Fruit fly (Drosophila melanogaster) whole organism, embryonic: ENCODE data around the gene CG12768.
A peak's percentile ranks its signal among the peaks of the same experiment; 100 is the strongest.

ENCODE experiments used
- Atf-2 ChIP-seq: fragments of 200-800 bp; sonication (Bioruptor generic); optimal IDR thresholded peaks from 2 replicates; lab custom pipeline; 2016; ENCODE audit warnings: missing biosample characterization, missing genetic modification characterization
- BEAF-32 ChIP-seq: fragments of 200-800 bp; sonication (Bioruptor generic); optimal IDR thresholded peaks from 3 replicates; lab custom pipeline; 2017; ENCODE audit warnings: missing biosample characterization, missing genetic modification characterization, mild to moderate bottlenecking, moderate library complexity, missing genetic modification reagents
- CG10321 ChIP-seq: fragments of 200-800 bp; sonication (Bioruptor generic); IDR thresholded peaks from 2 replicates; pipeline ENCODE4 v1.3.6; 2022; ENCODE audit warnings: missing biosample characterization, missing genetic modification characterization
- CG1233 ChIP-seq: fragments of 200-800 bp; sonication (Bioruptor generic); optimal IDR thresholded peaks from 4 replicates; lab custom pipeline; 2018; ENCODE audit warnings: missing biosample characterization, mild to moderate bottlenecking, missing genetic modification characterization
- CG13894 ChIP-seq: fragments of 200-800 bp; sonication (Bioruptor generic); optimal IDR thresholded peaks from 3 replicates; lab custom pipeline; 2018; ENCODE audit warnings: missing biosample characterization, mild to moderate bottlenecking, missing genetic modification characterization, moderate library complexity
- CG15011 ChIP-seq: fragments of 200-800 bp; sonication (Bioruptor generic); optimal IDR thresholded peaks from 3 replicates; lab custom pipeline; 2018; ENCODE audit warnings: missing biosample characterization, mild to moderate bottlenecking, missing genetic modification characterization
- CG2129 ChIP-seq: fragments of 200-800 bp; sonication (Bioruptor generic); IDR thresholded peaks from 2 replicates; pipeline ENCODE4 v1.3.6; 2022; ENCODE audit warnings: missing biosample characterization, missing genetic modification characterization; ENCODE audit not compliant: partially characterized antibody
- CG2889 ChIP-seq: fragments of 200-800 bp; sonication (Bioruptor generic); IDR thresholded peaks from 3 replicates; pipeline ENCODE4 v1.3.6; 2022; ENCODE audit warnings: missing biosample characterization, missing genetic modification characterization
- CG33213 ChIP-seq: fragments of 200-800 bp; sonication (Bioruptor generic); optimal IDR thresholded peaks from 3 replicates; lab custom pipeline; 2016; ENCODE audit warnings: missing biosample characterization, missing genetic modification characterization
- CG4282 ChIP-seq: fragments of 200-800 bp; sonication (Bioruptor generic); optimal IDR thresholded peaks from 2 replicates; lab custom pipeline; 2016; ENCODE audit warnings: missing biosample characterization, missing genetic modification characterization
- CG5245 ChIP-seq: fragments of 200-800 bp; sonication (Bioruptor generic); optimal IDR thresholded peaks from 3 replicates; lab custom pipeline; 2016; ENCODE audit warnings: missing biosample characterization, missing genetic modification characterization
- CG9876 ChIP-seq: fragments of 200-800 bp; sonication (Bioruptor generic); optimal IDR thresholded peaks from 2 replicates; lab custom pipeline; 2016; ENCODE audit warnings: missing biosample characterization, missing genetic modification characterization
- D ChIP-seq, 2 experiments: fragments of 200-800 bp in 1 of 2; fragments of >200 bp in 1 of 2; sonication (Bioruptor generic) in 1 of 2; optimal IDR thresholded peaks; 2 replicates in 1 of 2; 3 replicates in 1 of 2; lab custom pipeline; 2017; ENCODE audit warnings: mild to moderate bottlenecking in 1 of 2, missing biosample characterization in 1 of 2, missing genetic modification characterization in 1 of 2, missing genetic modification reagents in 1 of 2
- Dek ChIP-seq: fragments of 200-800 bp; sonication (Bioruptor generic); optimal IDR thresholded peaks from 3 replicates; lab custom pipeline; 2019; ENCODE audit warnings: missing biosample characterization, mild to moderate bottlenecking, missing genetic modification characterization, moderate library complexity
- Dfd ChIP-seq, 2 experiments: fragments of >200 bp; optimal IDR thresholded peaks; 2 replicates each; lab custom pipeline; 2017; ENCODE audit warnings: missing biosample characterization in 2 of 2, missing genetic modification characterization in 2 of 2
- Dip3 ChIP-seq: fragments of 200-800 bp; sonication (Bioruptor generic); optimal IDR thresholded peaks from 3 replicates; lab custom pipeline; 2016; ENCODE audit warnings: missing biosample characterization, missing genetic modification characterization
- Doc2 ChIP-seq: fragments of 200-800 bp; sonication (Bioruptor generic); IDR thresholded peaks from 2 replicates; pipeline ENCODE4 v1.3.6; 2022; ENCODE audit warnings: missing biosample characterization, missing genetic modification characterization
- Dp ChIP-seq: fragments of 200-800 bp; sonication (Bioruptor generic); optimal IDR thresholded peaks from 2 replicates; lab custom pipeline; 2018; ENCODE audit warnings: missing biosample characterization, mild to moderate bottlenecking, missing genetic modification characterization, moderate library complexity
- E2f1 ChIP-seq: fragments of 200-800 bp; sonication (Bioruptor generic); IDR thresholded peaks from 2 replicates; pipeline ENCODE4 v1.3.6; 2022; ENCODE audit warnings: missing biosample characterization, missing genetic modification characterization
- Fer1 ChIP-seq: fragments of 200-800 bp; sonication (Bioruptor generic); optimal IDR thresholded peaks from 2 replicates; lab custom pipeline; 2017; ENCODE audit warnings: missing biosample characterization, mild to moderate bottlenecking, missing genetic modification characterization
- HLHmδ ChIP-seq: fragments of 200-800 bp; sonication (Bioruptor generic); optimal IDR thresholded peaks from 2 replicates; lab custom pipeline; 2018; ENCODE audit warnings: missing biosample characterization, mild to moderate bottlenecking, missing genetic modification characterization, moderate library complexity
- Max ChIP-seq: fragments of 200-800 bp; sonication (Bioruptor generic); optimal IDR thresholded peaks from 2 replicates; lab custom pipeline; 2016; ENCODE audit warnings: missing biosample characterization, mild to moderate bottlenecking, missing genetic modification characterization
- NC2α ChIP-seq: fragments of 200-800 bp; sonication (Bioruptor generic); optimal IDR thresholded peaks from 2 replicates; lab custom pipeline; 2016; ENCODE audit warnings: missing biosample characterization, missing genetic modification characterization
- NC2β ChIP-seq: fragments of 200-800 bp; sonication (Bioruptor generic); optimal IDR thresholded peaks from 2 replicates; lab custom pipeline; 2016; ENCODE audit warnings: missing biosample characterization, missing genetic modification characterization
- NFAT ChIP-seq: fragments of 200-800 bp; sonication (Bioruptor generic); IDR thresholded peaks from 2 replicates; pipeline ENCODE4 v1.3.6; 2022; ENCODE audit warnings: missing biosample characterization, missing genetic modification characterization
- NK7.1 ChIP-seq: fragments of 200-800 bp; sonication (Bioruptor generic); optimal IDR thresholded peaks from 3 replicates; lab custom pipeline; 2016; ENCODE audit warnings: missing biosample characterization, missing genetic modification characterization
- Nf-YB ChIP-seq: fragments of 200-800 bp; sonication (Bioruptor generic); optimal IDR thresholded peaks from 3 replicates; lab custom pipeline; 2019; ENCODE audit warnings: missing biosample characterization, mild to moderate bottlenecking, missing genetic modification characterization, moderate library complexity
- NfI ChIP-seq: fragments of 200-800 bp; sonication (Bioruptor generic); optimal IDR thresholded peaks from 3 replicates; lab custom pipeline; 2018; ENCODE audit warnings: missing biosample characterization, mild to moderate bottlenecking, missing genetic modification characterization, moderate library complexity
- PHDP ChIP-seq: fragments of 200-800 bp; sonication (Bioruptor generic); optimal IDR thresholded peaks from 3 replicates; lab custom pipeline; 2018; ENCODE audit warnings: missing biosample characterization, mild to moderate bottlenecking, missing genetic modification characterization, moderate library complexity
- Spps ChIP-seq: fragments of 200-800 bp; sonication (Bioruptor generic); optimal IDR thresholded peaks from 2 replicates; lab custom pipeline; 2018; ENCODE audit warnings: missing biosample characterization, mild to moderate bottlenecking, missing genetic modification characterization
- ase ChIP-seq: fragments of 200-800 bp; sonication (Bioruptor generic); IDR thresholded peaks from 3 replicates; pipeline ENCODE4 v1.3.6; 2022; ENCODE audit warnings: missing biosample characterization, missing genetic modification characterization
- bcd ChIP-seq: fragments of 200-800 bp; sonication (Bioruptor generic); optimal IDR thresholded peaks from 2 replicates; lab custom pipeline; 2017; ENCODE audit warnings: missing biosample characterization, mild to moderate bottlenecking, missing genetic modification characterization
- da ChIP-seq: fragments of 200-800 bp; sonication (Bioruptor generic); optimal IDR thresholded peaks from 2 replicates; lab custom pipeline; 2016; ENCODE audit warnings: missing biosample characterization, missing genetic modification characterization
- dmrt11E ChIP-seq: fragments of 200-800 bp; sonication (Bioruptor generic); optimal IDR thresholded peaks from 3 replicates; lab custom pipeline; 2018; ENCODE audit warnings: missing biosample characterization, mild to moderate bottlenecking, missing genetic modification characterization, moderate library complexity
- en ChIP-seq: fragments of 200-800 bp; sonication (Bioruptor generic); optimal IDR thresholded peaks from 2 replicates; lab custom pipeline; 2016; ENCODE audit warnings: missing biosample characterization, missing genetic modification characterization
- fru ChIP-seq: fragments of >200 bp; optimal IDR thresholded peaks from 2 replicates; lab custom pipeline; 2017
- gsb-n ChIP-seq: fragments of 200-800 bp; sonication (Bioruptor generic); optimal IDR thresholded peaks from 3 replicates; lab custom pipeline; 2018; ENCODE audit warnings: missing biosample characterization, mild to moderate bottlenecking, missing genetic modification characterization
- hkb ChIP-seq, 2 experiments: fragments of 200-800 bp in 1 of 2; fragments of >200 bp in 1 of 2; sonication (Bioruptor generic) in 1 of 2; IDR thresholded peaks in 1 of 2; optimal IDR thresholded peaks in 1 of 2; 2 replicates each; pipeline versions ENCODE4 v1.3.6 to Lab custom; 2017 to 2022; ENCODE audit warnings: missing biosample characterization in 1 of 2, missing genetic modification characterization in 1 of 2
- insv ChIP-seq, 2 experiments: fragments of 200-800 bp; sonication (Bioruptor generic); optimal IDR thresholded peaks; 3 replicates each; lab custom pipeline; 2016 to 2018; ENCODE audit warnings: missing biosample characterization in 2 of 2, missing genetic modification characterization in 2 of 2
- inv ChIP-seq: fragments of 200-800 bp; sonication (Bioruptor generic); IDR thresholded peaks from 2 replicates; pipeline ENCODE4 v1.3.6; 2022; ENCODE audit warnings: missing biosample characterization, missing genetic modification characterization; ENCODE audit not compliant: partially characterized antibody
- knrl ChIP-seq: fragments of 200-800 bp; sonication (Bioruptor generic); IDR thresholded peaks from 3 replicates; pipeline ENCODE4 v1.3.6; 2022; ENCODE audit warnings: missing biosample characterization, missing genetic modification characterization; ENCODE audit not compliant: partially characterized antibody
- nom ChIP-seq: fragments of 200-800 bp; sonication (Bioruptor generic); optimal IDR thresholded peaks from 2 replicates; lab custom pipeline; 2017; ENCODE audit warnings: missing biosample characterization, missing genetic modification characterization, mild to moderate bottlenecking, moderate library complexity, missing genetic modification reagents
- slou ChIP-seq: fragments of 200-800 bp; sonication (Bioruptor generic); optimal IDR thresholded peaks from 3 replicates; lab custom pipeline; 2016; ENCODE audit warnings: missing biosample characterization, missing genetic modification characterization
- stwl ChIP-seq: fragments of 200-800 bp; sonication (Bioruptor generic); optimal IDR thresholded peaks from 3 replicates; lab custom pipeline; 2018; ENCODE audit warnings: missing biosample characterization, mild to moderate bottlenecking, missing genetic modification characterization, moderate library complexity
- sug ChIP-seq: fragments of 200-800 bp; optimal IDR thresholded peaks from 2 replicates; lab custom pipeline; 2019; ENCODE audit warnings: missing biosample characterization, mild to moderate bottlenecking, missing genetic modification characterization, moderate library complexity
- wdn ChIP-seq: fragments of 200-800 bp; sonication (Bioruptor generic); IDR thresholded peaks from 2 replicates; pipeline ENCODE4 v1.3.6; 2022; ENCODE audit warnings: missing biosample characterization, missing genetic modification characterization
- wek ChIP-seq: fragments of 200-800 bp; sonication (Bioruptor generic); optimal IDR thresholded peaks from 3 replicates; lab custom pipeline; 2018; ENCODE audit warnings: missing biosample characterization, mild to moderate bottlenecking, missing genetic modification characterization, moderate library complexity
- zf30C ChIP-seq: fragments of 200-800 bp; sonication (Bioruptor generic); optimal IDR thresholded peaks from 3 replicates; lab custom pipeline; 2018; ENCODE audit warnings: missing biosample characterization, mild to moderate bottlenecking, missing genetic modification characterization

CG12768 gene

DNA sequence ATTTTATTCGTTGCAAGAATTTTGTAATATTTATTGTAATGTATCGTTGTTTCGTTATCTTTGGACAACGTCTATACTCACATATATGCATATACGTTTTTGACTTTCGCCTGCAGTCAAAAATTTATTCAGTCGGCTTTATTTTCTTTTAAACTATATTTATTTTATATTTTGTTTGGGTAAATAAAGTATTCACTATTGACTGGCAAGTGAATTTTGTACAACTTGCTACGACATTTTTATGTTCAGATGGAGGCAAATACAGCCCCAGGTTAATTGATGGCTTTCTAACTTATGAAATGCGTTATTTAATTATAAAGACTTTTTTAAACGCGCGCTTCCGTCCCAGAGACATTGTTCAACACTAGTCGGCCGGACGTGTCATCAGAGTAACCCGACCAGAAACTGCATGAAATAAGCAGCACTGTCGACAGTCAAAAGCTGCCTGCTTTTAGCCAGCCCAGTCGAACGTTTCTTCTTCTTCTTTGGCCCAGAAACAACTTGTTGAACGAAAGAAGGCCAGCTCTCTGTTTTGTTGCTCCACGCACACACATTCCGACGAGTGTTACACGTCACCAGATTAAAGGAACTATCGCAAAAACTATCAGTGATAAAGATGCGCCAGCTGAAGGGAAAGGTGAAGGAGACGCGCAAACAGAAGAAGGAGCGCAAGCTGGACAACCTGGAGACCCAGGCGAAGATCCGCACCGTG is 46.8 kb upstream of the CG12768 start, which contains the start of gene CG33169 (continued):
- TF ChIP-seq NC2β (GFP tag; lab: Kevin White, UChicago) (peak; percentile 84), CG4282 (GFP tag; lab: Kevin White, UChicago) (peak; percentile 84), PHDP (tag; lab: Kevin White, UChicago) (peak; percentile 59), NK7.1 (GFP tag; lab: Kevin White, UChicago) (peak; percentile 78), NfI (GFP tag; lab: Kevin White, UChicago) (peak; percentile 90), sug (tag; lab: Kevin White, UChicago) (peak; percentile 89), CG2129 (GFP tag; lab: Robert Waterston, UW) (peak; percentile 31), wdn (GFP tag; lab: Robert Waterston, UW) (peak; percentile 79), Dek (peak; percentile 85), Doc2 (GFP tag; lab: Robert Waterston, UW) (peak; percentile 70; the same call in 1 of the 2 replicates), E2f1 (GFP tag; lab: Robert Waterston, UW) (peak; percentile 85), Fer1 (no peak), CG5245 (GFP tag; lab: Kevin White, UChicago) (peak; percentile 62), ase (GFP tag; lab: Robert Waterston, UW) (peak; percentile 83), slou (GFP tag; lab: Kevin White, UChicago) (peak; percentile 85), da (GFP tag; lab: Kevin White, UChicago) (peak; percentile 79), Atf-2 (GFP tag; lab: Kevin White, UChicago) (peak; percentile 77), stwl (tag; lab: Kevin White, UChicago) (peak; percentile 96), CG9876 (GFP tag; lab: Kevin White, UChicago) (peak; percentile 92), CG1233 (peak; percentile 71), Dip3 (GFP tag; lab: Kevin White, UChicago) (peak; percentile 91), gsb-n (tag; lab: Kevin White, UChicago) (peak; percentile 43), CG2889 (GFP tag; lab: Robert Waterston, UW) (no peak), CG13894 (tag; lab: Kevin White, UChicago) (peak; percentile 93), inv (GFP tag; lab: Robert Waterston, UW) (peak; percentile 61), wek (GFP tag; lab: Kevin White, UChicago) (peak; percentile 54), Max (GFP tag; lab: Kevin White, UChicago) (peak; percentile 84), BEAF-32 (GFP tag; lab: Kevin White, UChicago) (peak; percentile 72), bcd (peak; percentile 88), Dfd (GFP tag; optimal IDR thresholded peaks at IDR 0.05; lab: Kevin White, UChicago) (no peak), CG33213 (GFP tag; lab: Kevin White, UChicago) (peak; percentile 96), insv (GFP tag; optimal IDR thresholded peaks at IDR 0.05; lab: Kevin White, UChicago) (peak in 1 of 2 experiments; percentile 69), en (peak; percentile 46), Spps (tag; lab: Kevin White, UChicago) (no peak), NC2α (GFP tag; lab: Kevin White, UChicago) (peak; percentile 76), Nf-YB (GFP tag; lab: Kevin White, UChicago) (peak; percentile 39), CG10321 (peak; percentile 56; the same call in 1 of the 2 replicates), knrl (GFP tag; lab: Robert Waterston, UW) (peak; percentile 73), HLHmδ (GFP tag; lab: Kevin White, UChicago) (peak; percentile 59), nom (GFP tag; lab: Kevin White, UChicago) (peak; percentile 58), D (optimal IDR thresholded peaks at IDR 0.05; lab: Kevin White, UChicago) (no peak), D (GFP tag; optimal IDR thresholded peaks at IDR 0.05; lab: Kevin White, UChicago) (no peak), hkb (optimal IDR thresholded peaks at IDR 0.05; lab: Kevin White, UChicago) (no peak), hkb (GFP tag; IDR thresholded peaks at IDR 0.05; lab: Robert Waterston, UW) (peak; percentile 74), NFAT (GFP tag; lab: Robert Waterston, UW) (peak; percentile 96), CG15011 (GFP tag; lab: Kevin White, UChicago) (peak; percentile 52), dmrt11E (tag; lab: Kevin White, UChicago) (peak; percentile 41), fru (lab: Kevin White, UChicago) (no peak), zf30C (peak; percentile 40), Dp (peak; percentile 100)
